Fruit fly (Drosophila melanogaster): ENCODE data around the gene CG43739.

CG43739 gene

dm6 chr2L:20883624-20884220, 35.0 kb downstream of the CG43739 start (continued):
- TF ChIP-seq sug (tag; optimal IDR thresholded peaks at IDR 0.05) = peak; percentile 94
- peak; percentile 68 for TF ChIP-seq GATAe (GFP tag; conservative IDR thresholded peaks at IDR 0.05)
- TF ChIP-seq vvl (GFP tag; IDR thresholded peaks at IDR 0.05) = no peak
- no peak for TF ChIP-seq CG3163 (GFP tag; optimal IDR thresholded peaks at IDR 0.05)
- TF ChIP-seq CG4707 (GFP tag; optimal IDR thresholded peaks at IDR 0.05) = no peak
- TF ChIP-seq ftz-f1 (GFP tag; optimal IDR thresholded peaks at IDR 0.05) = no peak
- TF ChIP-seq CG34376 (GFP tag; optimal IDR thresholded peaks at IDR 0.05) = peak; percentile 89
- no peak for TF ChIP-seq CG14667 (GFP tag; IDR thresholded peaks at IDR 0.05)
- TF ChIP-seq CG8944 (GFP tag; optimal IDR thresholded peaks at IDR 0.05) = no peak
- peak; percentile 13 for TF ChIP-seq CG13894 (tag; optimal IDR thresholded peaks at IDR 0.05)
- TF ChIP-seq CG42726 (GFP tag; IDR thresholded peaks at IDR 0.05; ENCODE audit: partially characterized antibody) = no peak
- TF ChIP-seq mirr (GFP tag; optimal IDR thresholded peaks at IDR 0.05) = peak; percentile 91
- no peak for TF ChIP-seq nerfin-2 (GFP tag; IDR thresholded peaks at IDR 0.05; ENCODE audit: partially characterized antibody)
- TF ChIP-seq D19A (tag; optimal IDR thresholded peaks at IDR 0.05) = no peak
- TF ChIP-seq en (GFP tag; optimal IDR thresholded peaks at IDR 0.05) = no peak
- TF ChIP-seq knrl (GFP tag; IDR thresholded peaks at IDR 0.05; ENCODE audit: partially characterized antibody) = no peak
- no peak for TF ChIP-seq chn (GFP tag; optimal IDR thresholded peaks at IDR 0.05)
- TF ChIP-seq dimm (GFP tag; IDR thresholded peaks at IDR 0.05) = no peak
- TF ChIP-seq Vsx1 (GFP tag; optimal IDR thresholded peaks at IDR 0.05) = peak; percentile 40
- TF ChIP-seq Mrtf (GFP tag; IDR thresholded peaks at IDR 0.05) = no peak
- TF ChIP-seq CG18599 (GFP tag; optimal IDR thresholded peaks at IDR 0.05) = peak; percentile 27
- TF ChIP-seq CG3847 (GFP tag; IDR thresholded peaks at IDR 0.05) = no peak
- peak; percentile 9 for TF ChIP-seq BtbVII (GFP tag; optimal IDR thresholded peaks at IDR 0.05)
- TF ChIP-seq pita (GFP tag; optimal IDR thresholded peaks at IDR 0.05) = no peak
- peak; percentile 25 for TF ChIP-seq B-H2 (GFP tag; optimal IDR thresholded peaks at IDR 0.05)
- TF ChIP-seq hth (optimal IDR thresholded peaks at IDR 0.05) = no peak
- TF ChIP-seq E2f1 (GFP tag; IDR thresholded peaks at IDR 0.05) = 0 out of 2 replicates have a peak, but pooled peaks have one; percentile 7
- no peak for TF ChIP-seq corto (GFP tag; optimal IDR thresholded peaks at IDR 0.05)
- TF ChIP-seq CG6854 (GFP tag; optimal IDR thresholded peaks at IDR 0.05) = no peak
- TF ChIP-seq CG10267 (tag; optimal IDR thresholded peaks at IDR 0.05) = no peak
- TF ChIP-seq CG17186 (GFP tag; optimal IDR thresholded peaks at IDR 0.05) = no peak
- peak; percentile 41 for TF ChIP-seq Ets65A (GFP tag)
- 0 out of 2 replicates have a peak, but pooled peaks have one; percentile 11 for TF ChIP-seq Ptx1 (GFP tag; IDR thresholded peaks at IDR 0.05)
- peak; percentile 92 for TF ChIP-seq lab (GFP tag; optimal IDR thresholded peaks at IDR 0.05)
- TF ChIP-seq Ada2b (GFP tag; IDR thresholded peaks at IDR 0.05) = no peak
- TF ChIP-seq sens-2 (GFP tag; IDR thresholded peaks at IDR 0.05) = peak; percentile 48; the same call in 1 of the 2 replicates
- TF ChIP-seq chinmo (GFP tag; IDR thresholded peaks at IDR 0.05; ENCODE audit: partially characterized antibody) = peak; percentile 85; the same call in 3 of the 4 replicates

- TF ChIP-seq oc (tag; optimal IDR thresholded peaks at IDR 0.05) = no peak
Observed at dm6 chr2L:20883097-20883496, 35.6 kb downstream of the CG43739 start.
